Fruit fly (Drosophila melanogaster): Measurements from ENCODE around the gene CG4194.

The CG4194 gene

DNA sequence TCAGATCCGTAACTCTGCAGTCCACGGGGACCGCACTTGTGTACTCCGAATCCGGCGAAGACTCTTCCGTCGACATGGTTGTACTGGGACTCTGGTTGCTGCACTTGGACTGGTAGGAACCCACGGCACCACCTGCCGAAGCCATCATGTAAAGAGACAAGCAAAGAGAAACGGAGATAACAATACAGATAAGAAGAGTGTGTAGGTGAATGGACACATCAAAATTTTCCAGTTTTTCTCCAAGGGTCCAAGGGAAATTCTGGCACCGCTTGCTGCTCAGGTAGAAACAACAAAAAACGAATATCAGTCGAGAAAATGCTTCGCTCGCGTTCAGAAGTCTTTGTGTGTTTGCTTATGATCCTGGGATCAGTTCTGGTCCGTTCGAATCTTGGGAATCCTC is at the start of gene CG4194:
CG4194 (plus strand) TSS at position 301 of the 400 bp plus-strand sequence.
- TF ChIP-seq Asciz (GFP tag; optimal IDR thresholded peaks at IDR 0.05) = no peak
- no peak for TF ChIP-seq CG11723 (GFP tag; optimal IDR thresholded peaks at IDR 0.05)
- TF ChIP-seq ac (GFP tag; optimal IDR thresholded peaks at IDR 0.05) = peak; percentile 8
- TF ChIP-seq HmgZ (tag; optimal IDR thresholded peaks at IDR 0.05) = no peak
- no peak for TF ChIP-seq CG16813 (GFP tag; IDR thresholded peaks at IDR 0.05; ENCODE audit: partially characterized antibody)
- no peak for TF ChIP-seq fd102C (GFP tag; optimal IDR thresholded peaks at IDR 0.05)
- no peak for TF ChIP-seq Hr78 (GFP tag; optimal IDR thresholded peaks at IDR 0.05)
- no peak for TF ChIP-seq D19B (GFP tag; optimal IDR thresholded peaks at IDR 0.05)
- TF ChIP-seq corto (GFP tag; optimal IDR thresholded peaks at IDR 0.05) = no peak
- no peak for TF ChIP-seq al (GFP tag; IDR thresholded peaks at IDR 0.05)
- TF ChIP-seq CG3163 (GFP tag; optimal IDR thresholded peaks at IDR 0.05) = peak; percentile 50
- no peak for TF ChIP-seq Jarid2 (GFP tag; optimal IDR thresholded peaks at IDR 0.05)
- TF ChIP-seq sc (optimal IDR thresholded peaks at IDR 0.05) = no peak
- no peak for TF ChIP-seq sc (GFP tag; optimal IDR thresholded peaks at IDR 0.05)
- TF ChIP-seq CG42726 (GFP tag; IDR thresholded peaks at IDR 0.05; ENCODE audit: partially characterized antibody) = no peak
- TF ChIP-seq CG7357 (GFP tag; IDR thresholded peaks at IDR 0.05) = no peak

DNA sequence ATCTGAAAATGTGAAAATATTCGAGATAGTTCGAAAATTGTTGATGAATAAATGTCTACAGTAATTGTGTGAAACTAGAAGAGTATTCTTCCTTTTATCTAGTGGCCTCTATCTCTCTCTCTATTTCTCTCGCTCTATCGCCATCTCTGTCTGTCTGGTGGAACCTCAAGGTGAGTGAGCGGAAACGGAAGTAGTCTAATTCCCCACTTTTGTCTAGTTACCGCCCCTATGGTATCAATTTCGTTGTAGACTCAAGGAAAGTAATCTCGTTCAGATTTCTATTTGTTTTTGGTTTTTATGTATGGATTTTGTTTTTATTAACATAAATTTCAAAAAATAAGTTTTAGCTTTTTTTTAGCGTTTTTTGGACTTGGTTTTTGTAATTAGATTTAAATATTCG is 43.6 kb upstream of the CG4194 start:
- TF ChIP-seq zf30C (GFP tag; optimal IDR thresholded peaks at IDR 0.05) (no peak), CG31224 (GFP tag; IDR thresholded peaks at IDR 0.05) (no peak), NFAT (GFP tag; IDR thresholded peaks at IDR 0.05) (no peak), Med (GFP tag) (peak; percentile 51), lola (GFP tag; optimal IDR thresholded peaks at IDR 0.05) (no peak), lilli (GFP tag; optimal IDR thresholded peaks at IDR 0.05) (no peak), CG17385 (GFP tag; optimal IDR thresholded peaks at IDR 0.05) (peak; percentile 48), CG3065 (GFP tag; optimal IDR thresholded peaks at IDR 0.05) (no peak), kay (GFP tag; optimal IDR thresholded peaks at IDR 0.05) (no peak), ash1 (GFP tag; optimal IDR thresholded peaks at IDR 0.05) (no peak), CG10431 (GFP tag; optimal IDR thresholded peaks at IDR 0.05) (peak; percentile 39), sens (GFP tag) (no peak), CG13624 (GFP tag; optimal IDR thresholded peaks at IDR 0.05) (no peak), lmd (GFP tag; IDR thresholded peaks at IDR 0.05) (no peak), Sry-β (GFP tag; optimal IDR thresholded peaks at IDR 0.05) (no peak), mirr (GFP tag; optimal IDR thresholded peaks at IDR 0.05) (no peak), CG18262 (tag; optimal IDR thresholded peaks at IDR 0.05) (no peak), Hr78 (GFP tag; optimal IDR thresholded peaks at IDR 0.05) (no peak), NfI (GFP tag; optimal IDR thresholded peaks at IDR 0.05) (no peak), so (GFP tag; IDR thresholded peaks at IDR 0.05) (no peak), insv (GFP tag; optimal IDR thresholded peaks at IDR 0.05) (no peak), GATAe (GFP tag; conservative IDR thresholded peaks at IDR 0.05) (no peak), CG8388 (GFP tag; optimal IDR thresholded peaks at IDR 0.05) (no peak), chm (GFP tag; IDR thresholded peaks at IDR 0.05) (no peak), sens-2 (GFP tag; IDR thresholded peaks at IDR 0.05) (no peak), CTCF (GFP tag; optimal IDR thresholded peaks at IDR 0.05) (no peak), CG17359 (tag; optimal IDR thresholded peaks at IDR 0.05) (no peak), CG2116 (GFP tag; optimal IDR thresholded peaks at IDR 0.05) (peak; percentile 11), CG33557 (GFP tag; optimal IDR thresholded peaks at IDR 0.05) (peak; percentile 33), dmrt11E (tag; optimal IDR thresholded peaks at IDR 0.05) (no peak), CG1603 (tag; optimal IDR thresholded peaks at IDR 0.05) (no peak), Nf-YB (GFP tag; optimal IDR thresholded peaks at IDR 0.05) (no peak), CG8281 (tag; optimal IDR thresholded peaks at IDR 0.05) (no peak), Gsc (GFP tag; IDR thresholded peaks at IDR 0.05) (no peak), Nf-YC (tag; optimal IDR thresholded peaks at IDR 0.05) (no peak), lbe (GFP tag; optimal IDR thresholded peaks at IDR 0.05) (no peak)
